Worm (Caenorhabditis elegans) whole organism, early embryonic: ENCODE data around the gene sul-3.

Source experiments
- aly-1 ChIP-seq: sonication (generic microtip); optimal IDR thresholded peaks from 2 replicates; lab custom pipeline; 2016; ENCODE audit warnings: missing genetic modification characterization, missing compliant biosample characterization
- ceh-13 ChIP-seq: fragments of 200-800 bp; sonication (Bioruptor generic); optimal IDR thresholded peaks from 2 replicates; lab custom pipeline; 2018; ENCODE audit warnings: mild to moderate bottlenecking, missing genetic modification characterization, missing compliant biosample characterization

ce11 chrX:7787885-7788353 lies 46.1 kb downstream of the sul-3 start, which contains the start of gene ZK154.5:
- TF ChIP-seq ceh-13 (GFP tag; lab: Kevin White, UChicago) (no peak), aly-1 (tag; lab: Kevin White, UChicago) (no peak)
